Worm (Caenorhabditis elegans) whole organism, mixed stage, embryonic: Measurements from ENCODE around the gene mak-1.

ENCODE experiments used
- M03D4.4 ChIP-seq: sonication (generic microtip); optimal IDR thresholded peaks from 2 replicates; lab custom pipeline; 2017; ENCODE audit warnings: mild to moderate bottlenecking, missing genetic modification characterization, missing compliant biosample characterization
- bed-3 ChIP-seq: fragments of 200-800 bp; sonication (Bioruptor generic); optimal IDR thresholded peaks from 3 replicates; lab custom pipeline; 2018; ENCODE audit warnings: mild to moderate bottlenecking, missing genetic modification characterization, moderate library complexity, missing compliant biosample characterization
- blmp-1 ChIP-seq: fragments of 150-350 bp; optimal IDR thresholded peaks from 2 replicates; lab custom pipeline; 2014; ENCODE audit warnings: missing biosample characterization, missing genetic modification characterization
- ceh-39 ChIP-seq: fragments of 150-350 bp; optimal IDR thresholded peaks from 2 replicates; lab custom pipeline; 2014; ENCODE audit warnings: missing biosample characterization, missing genetic modification characterization
- ceh-43 ChIP-seq: fragments of 200-800 bp; sonication (Bioruptor generic); optimal IDR thresholded peaks from 2 replicates; lab custom pipeline; 2018; ENCODE audit warnings: mild to moderate bottlenecking, missing genetic modification characterization, moderate library complexity, missing compliant biosample characterization
- ceh-83 ChIP-seq: fragments of 200-800 bp; sonication (Bioruptor generic); optimal IDR thresholded peaks from 2 replicates; lab custom pipeline; 2018; ENCODE audit warnings: mild to moderate bottlenecking, missing genetic modification characterization, missing compliant biosample characterization
- ces-1 ChIP-seq: fragments of 150-350 bp; optimal IDR thresholded peaks from 2 replicates; lab custom pipeline; 2014; ENCODE audit warnings: missing biosample characterization, missing genetic modification reagents, missing genetic modification characterization
- cnd-1 ChIP-seq: fragments of 200-800 bp; sonication (Bioruptor generic); optimal IDR thresholded peaks from 2 replicates; lab custom pipeline; 2018; ENCODE audit warnings: mild to moderate bottlenecking, missing genetic modification characterization, missing compliant biosample characterization
- drap-1 ChIP-seq: fragments of 200-800 bp; sonication (Bioruptor generic); optimal IDR thresholded peaks from 3 replicates; lab custom pipeline; 2018; ENCODE audit warnings: mild to moderate bottlenecking, missing genetic modification characterization, missing compliant biosample characterization
- elt-1 ChIP-seq: sonication (generic microtip); optimal IDR thresholded peaks from 2 replicates; lab custom pipeline; 2017; ENCODE audit warnings: missing genetic modification characterization, mild to moderate bottlenecking, missing compliant biosample characterization, antibody characterized with exemption, moderate library complexity, borderline replicate concordance; ENCODE audit not compliant: insufficient read depth
- elt-3 ChIP-seq: fragments of 150-350 bp; optimal IDR thresholded peaks from 2 replicates; lab custom pipeline; 2014; ENCODE audit warnings: missing biosample characterization, missing genetic modification characterization
- flh-1 ChIP-seq: fragments of 200-800 bp; sonication (Bioruptor generic); optimal IDR thresholded peaks from 2 replicates; lab custom pipeline; 2018; ENCODE audit warnings: mild to moderate bottlenecking, missing genetic modification characterization, moderate library complexity, missing compliant biosample characterization
- ham-2 ChIP-seq: fragments of 200-800 bp; sonication (Bioruptor generic); optimal IDR thresholded peaks from 2 replicates; lab custom pipeline; 2018; ENCODE audit warnings: mild to moderate bottlenecking, missing genetic modification characterization, missing compliant biosample characterization
- hlh-1 ChIP-seq: fragments of 150-350 bp; optimal IDR thresholded peaks from 2 replicates; lab custom pipeline; 2014; ENCODE audit warnings: missing biosample characterization, missing genetic modification reagents, missing genetic modification characterization
- lin-13 ChIP-seq: fragments of 150-350 bp; optimal IDR thresholded peaks from 2 replicates; lab custom pipeline; 2014; ENCODE audit warnings: missing biosample characterization, missing genetic modification characterization
- lin-32 ChIP-seq: fragments of 200-800 bp; sonication (Bioruptor generic); optimal IDR thresholded peaks from 2 replicates; lab custom pipeline; 2018; ENCODE audit warnings: mild to moderate bottlenecking, missing genetic modification characterization, missing compliant biosample characterization
- lsy-2 ChIP-seq: fragments of 150-350 bp; optimal IDR thresholded peaks from 2 replicates; lab custom pipeline; 2014; ENCODE audit warnings: missing biosample characterization, missing genetic modification characterization
- mab-5 ChIP-seq: fragments of 150-350 bp; optimal IDR thresholded peaks from 2 replicates; lab custom pipeline; 2014; ENCODE audit warnings: missing biosample characterization, missing genetic modification characterization
- mep-1 ChIP-seq: fragments of 150-350 bp; optimal IDR thresholded peaks from 2 replicates; lab custom pipeline; 2017; ENCODE audit warnings: missing biosample characterization, missing genetic modification reagents, missing genetic modification characterization, inconsistent platforms
- mls-2 ChIP-seq: sonication (generic microtip); optimal IDR thresholded peaks from 2 replicates; lab custom pipeline; 2016; ENCODE audit warnings: mild to moderate bottlenecking, missing genetic modification characterization, moderate library complexity, missing compliant biosample characterization
- nhr-12 ChIP-seq: fragments of 150-350 bp; optimal IDR thresholded peaks from 2 replicates; lab custom pipeline; 2014; ENCODE audit warnings: missing biosample characterization, missing genetic modification characterization
- nhr-2 ChIP-seq: fragments of 150-350 bp; optimal IDR thresholded peaks from 2 replicates; lab custom pipeline; 2014; ENCODE audit warnings: missing biosample characterization, missing genetic modification characterization
- nhr-237 ChIP-seq: fragments of 150-350 bp; optimal IDR thresholded peaks from 2 replicates; lab custom pipeline; 2014; ENCODE audit warnings: missing biosample characterization, missing genetic modification characterization
- nhr-28 ChIP-seq: fragments of 150-350 bp; optimal IDR thresholded peaks from 2 replicates; lab custom pipeline; 2014; ENCODE audit warnings: missing biosample characterization, missing genetic modification characterization
- nhr-76 ChIP-seq: sonication (generic microtip); optimal IDR thresholded peaks from 2 replicates; lab custom pipeline; 2017; ENCODE audit warnings: missing biosample characterization, missing genetic modification characterization
- pha-4 ChIP-seq: fragments of 150-350 bp; optimal IDR thresholded peaks from 2 replicates; lab custom pipeline; 2018; ENCODE audit warnings: missing biosample characterization, missing genetic modification reagents, missing genetic modification characterization
- sem-2 ChIP-seq: fragments of 200-800 bp; sonication (Bioruptor generic); optimal IDR thresholded peaks from 2 replicates; lab custom pipeline; 2018; ENCODE audit warnings: mild to moderate bottlenecking, missing genetic modification characterization, missing compliant biosample characterization
- snpc-4 ChIP-seq: fragments of 150-350 bp; optimal IDR thresholded peaks from 2 replicates; lab custom pipeline; 2014; ENCODE audit warnings: missing biosample characterization, missing genetic modification characterization
- sptf-1 ChIP-seq: sonication (generic microtip); optimal IDR thresholded peaks from 2 replicates; lab custom pipeline; 2017; ENCODE audit warnings: mild to moderate bottlenecking, missing genetic modification characterization, moderate library complexity, missing compliant biosample characterization
- tbx-8 ChIP-seq: fragments of 200-800 bp; sonication (Bioruptor generic); optimal IDR thresholded peaks from 2 replicates; lab custom pipeline; 2018; ENCODE audit warnings: mild to moderate bottlenecking, missing genetic modification characterization, moderate library complexity, missing compliant biosample characterization
- unc-120 ChIP-seq: sonication (generic microtip); optimal IDR thresholded peaks from 2 replicates; lab custom pipeline; 2017; ENCODE audit warnings: missing genetic modification characterization, missing compliant biosample characterization; ENCODE audit not compliant: poor library complexity, severe bottlenecking
- unc-39 ChIP-seq: fragments of 150-350 bp; optimal IDR thresholded peaks from 2 replicates; lab custom pipeline; 2014; ENCODE audit warnings: missing biosample characterization, missing genetic modification characterization
- unc-62 ChIP-seq: fragments of 150-350 bp; optimal IDR thresholded peaks from 2 replicates; lab custom pipeline; 2014; ENCODE audit warnings: missing biosample characterization, missing genetic modification reagents, missing genetic modification characterization
- zip-8 ChIP-seq: fragments of 150-350 bp; optimal IDR thresholded peaks from 2 replicates; lab custom pipeline; 2014; ENCODE audit warnings: missing biosample characterization, missing genetic modification characterization
- ztf-11 ChIP-seq: fragments of 150-350 bp; optimal IDR thresholded peaks from 2 replicates; lab custom pipeline; 2014; ENCODE audit warnings: missing biosample characterization, missing genetic modification characterization

mak-1 gene

DNA sequence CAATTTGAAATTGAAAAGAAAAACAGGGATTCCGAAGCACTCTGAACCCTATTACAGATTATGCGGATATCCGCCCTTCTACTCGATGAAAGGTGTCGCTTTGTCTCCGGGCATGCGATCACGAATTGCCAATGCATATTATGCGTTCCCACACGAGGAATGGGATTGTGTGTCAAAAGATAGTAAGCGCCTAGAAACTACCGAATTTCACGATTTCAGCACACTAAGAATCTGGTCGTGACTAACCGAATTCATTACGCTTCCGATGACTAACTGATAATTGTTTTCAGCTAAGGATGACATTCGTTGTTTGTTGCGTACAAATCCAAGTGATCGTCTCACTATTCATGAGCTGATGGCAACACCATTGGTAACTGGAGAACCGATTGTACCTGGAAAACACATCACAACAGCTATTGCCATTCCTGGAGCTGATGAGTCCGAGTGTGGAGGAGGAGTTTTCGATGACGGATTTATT is 2.5 kb downstream of the mak-1 start:
- TF ChIP-seq drap-1 (GFP tag; lab: Kevin White, UChicago) (no peak), snpc-4 (tag; lab: Kevin White, UChicago) (no peak), mls-2 (tag; lab: Kevin White, UChicago) (no peak), ceh-43 (no peak), ceh-39 (tag; lab: Kevin White, UChicago) (no peak), sptf-1 (tag; lab: Kevin White, UChicago) (no peak), zip-8 (tag; lab: Kevin White, UChicago) (no peak), bed-3 (no peak), unc-62 (GFP tag; lab: Kevin White, UChicago) (no peak), M03D4.4 (tag; lab: Kevin White, UChicago) (no peak), tbx-8 (GFP tag; lab: Kevin White, UChicago) (no peak), ztf-11 (no peak), elt-1 (tag; lab: Kevin White, UChicago) (no peak), nhr-237 (no peak), lin-13 (no peak), elt-3 (tag; lab: Kevin White, UChicago) (no peak), nhr-2 (tag; lab: Kevin White, UChicago) (no peak), lsy-2 (tag; lab: Kevin White, UChicago) (no peak), nhr-12 (tag; lab: Kevin White, UChicago) (no peak)

DNA sequence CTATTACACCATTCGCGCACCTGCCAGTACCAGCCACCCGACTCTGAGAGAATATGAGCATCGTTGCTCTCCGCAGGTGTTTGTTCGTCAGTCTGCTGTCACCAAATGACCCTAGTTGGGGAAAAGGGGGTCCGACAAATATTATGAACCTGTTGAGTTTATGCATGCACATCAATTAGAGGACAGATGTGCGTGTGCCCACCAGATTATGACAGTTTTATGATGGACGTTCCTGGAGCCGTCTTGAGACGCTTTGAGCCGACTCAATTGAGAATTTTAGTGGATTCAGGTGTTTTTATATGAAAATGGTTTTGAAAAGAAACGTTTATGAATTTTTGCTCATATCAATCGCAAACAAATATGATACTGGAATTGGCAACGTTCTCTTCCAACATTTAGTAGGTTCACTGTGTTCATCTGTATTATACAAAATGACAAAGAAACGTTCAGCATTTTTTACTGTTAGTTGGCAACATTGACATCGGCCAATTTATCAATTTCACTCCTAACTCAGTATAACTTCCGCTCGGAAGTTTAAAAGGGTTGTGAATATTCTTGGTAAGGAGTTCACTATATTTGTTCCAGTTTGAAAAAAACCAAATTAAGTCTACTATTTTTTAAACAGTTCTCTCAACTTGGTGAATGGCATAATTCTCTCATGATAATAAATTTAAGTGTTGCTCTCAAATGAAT is 3.5 kb downstream of the mak-1 start:
- no peak for TF ChIP-seq mab-5 (tag; lab: Kevin White, UChicago)
- TF ChIP-seq unc-62 (GFP tag; lab: Kevin White, UChicago), result peak; percentile 78
- no peak for TF ChIP-seq blmp-1 (tag; lab: Kevin White, UChicago)
- TF ChIP-seq mls-2 (tag; lab: Kevin White, UChicago), result no peak
- peak; percentile 1 for TF ChIP-seq unc-120
- TF ChIP-seq unc-39 (tag; lab: Kevin White, UChicago), result no peak
- no peak for TF ChIP-seq flh-1
- TF ChIP-seq ham-2 (GFP tag; lab: Kevin White, UChicago), result no peak
- no peak for TF ChIP-seq nhr-76 (tag; lab: Kevin White, UChicago)
- no peak for TF ChIP-seq ceh-83 (GFP tag; lab: Kevin White, UChicago)
- no peak for TF ChIP-seq ces-1 (GFP tag; lab: Kevin White, UChicago)
- TF ChIP-seq snpc-4 (tag; lab: Kevin White, UChicago), result no peak
- peak; percentile 59 for TF ChIP-seq cnd-1
- TF ChIP-seq drap-1 (GFP tag; lab: Kevin White, UChicago), result no peak
- no peak for TF ChIP-seq sem-2 (GFP tag; lab: Kevin White, UChicago)
- TF ChIP-seq bed-3, result no peak
- no peak for TF ChIP-seq lin-32 (GFP tag; lab: Kevin White, UChicago)
- TF ChIP-seq lsy-2 (tag; lab: Kevin White, UChicago), result no peak
- no peak for TF ChIP-seq nhr-12 (tag; lab: Kevin White, UChicago)
- TF ChIP-seq lin-13, result no peak
- no peak for TF ChIP-seq mep-1 (tag; lab: Kevin White, UChicago)
- TF ChIP-seq tbx-8 (GFP tag; lab: Kevin White, UChicago), result no peak
- no peak for TF ChIP-seq ztf-11
- no peak for TF ChIP-seq zip-8 (tag; lab: Kevin White, UChicago)
- peak; percentile 41 for TF ChIP-seq hlh-1 (tag; lab: Kevin White, UChicago)
- TF ChIP-seq sptf-1 (tag; lab: Kevin White, UChicago), result no peak
- TF ChIP-seq elt-3 (tag; lab: Kevin White, UChicago), result no peak
- no peak for TF ChIP-seq pha-4 (tag; lab: Kevin White, UChicago)
- TF ChIP-seq nhr-2 (tag; lab: Kevin White, UChicago), result peak; percentile 86

DNA sequence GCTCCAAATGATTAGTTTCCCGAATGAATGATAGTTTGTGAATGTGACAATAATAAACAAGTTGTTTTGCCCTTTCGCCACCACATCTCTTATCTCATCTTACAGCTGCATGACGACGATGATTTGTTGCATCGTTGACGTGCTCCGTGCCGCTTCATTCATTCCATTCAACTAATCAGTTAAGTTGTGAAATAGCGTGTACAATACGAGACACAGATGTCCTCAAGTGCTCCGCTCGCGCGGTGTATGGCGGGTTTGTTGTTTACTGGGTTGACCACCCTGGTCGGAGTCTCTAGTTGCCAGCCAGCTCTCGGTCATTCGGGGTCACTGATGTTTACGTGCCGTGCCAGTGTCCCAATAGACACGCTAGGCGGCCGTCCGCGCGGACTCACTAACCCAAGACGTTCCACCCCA is 4.1 kb downstream of the mak-1 start:
- TF ChIP-seq ces-1 (GFP tag; lab: Kevin White, UChicago) (peak; percentile 30), ceh-43 (peak; percentile 29), lin-32 (GFP tag; lab: Kevin White, UChicago) (no peak), nhr-12 (tag; lab: Kevin White, UChicago) (no peak), ztf-11 (no peak), tbx-8 (GFP tag; lab: Kevin White, UChicago) (no peak), ceh-83 (GFP tag; lab: Kevin White, UChicago) (no peak), bed-3 (no peak), lin-13 (no peak), hlh-1 (tag; lab: Kevin White, UChicago) (no peak), sem-2 (GFP tag; lab: Kevin White, UChicago) (no peak), cnd-1 (peak; percentile 63), drap-1 (GFP tag; lab: Kevin White, UChicago) (peak; percentile 55), sptf-1 (tag; lab: Kevin White, UChicago) (no peak), nhr-76 (tag; lab: Kevin White, UChicago) (no peak), elt-1 (tag; lab: Kevin White, UChicago) (no peak), blmp-1 (tag; lab: Kevin White, UChicago) (no peak), nhr-2 (tag; lab: Kevin White, UChicago) (peak; percentile 7), ceh-39 (tag; lab: Kevin White, UChicago) (no peak), M03D4.4 (tag; lab: Kevin White, UChicago) (peak; percentile 40), mls-2 (tag; lab: Kevin White, UChicago) (peak; percentile 68), unc-62 (GFP tag; lab: Kevin White, UChicago) (peak; percentile 65), flh-1 (no peak), unc-120 (peak; percentile 24), mep-1 (tag; lab: Kevin White, UChicago) (peak; percentile 8), ham-2 (GFP tag; lab: Kevin White, UChicago) (no peak), snpc-4 (tag; lab: Kevin White, UChicago) (no peak), unc-39 (tag; lab: Kevin White, UChicago) (no peak), lsy-2 (tag; lab: Kevin White, UChicago) (no peak), nhr-28 (tag; lab: Kevin White, UChicago) (no peak), pha-4 (tag; lab: Kevin White, UChicago) (peak; percentile 69), elt-3 (tag; lab: Kevin White, UChicago) (no peak), nhr-237 (no peak), mab-5 (tag; lab: Kevin White, UChicago) (peak; percentile 32), zip-8 (tag; lab: Kevin White, UChicago) (no peak)
- TF ChIP-seq, all 35 proteins: peak for 12
